Worm (Caenorhabditis elegans) whole organism, L1 larva: ENCODE data around the gene F42C5.4.

ENCODE experiments used
- F16B12.6 ChIP-seq: fragments of 150-350 bp; optimal IDR thresholded peaks from 2 replicates; lab custom pipeline; 2014; ENCODE audit warnings: missing biosample characterization, missing genetic modification characterization
- Y116A8C.19 ChIP-seq: sonication (generic microtip); optimal IDR thresholded peaks from 2 replicates; lab custom pipeline; 2016; ENCODE audit warnings: missing compliant biosample characterization, missing genetic modification characterization, borderline replicate concordance
- aly-2 ChIP-seq: fragments of 150-350 bp; optimal IDR thresholded peaks from 2 replicates; lab custom pipeline; 2014; ENCODE audit warnings: missing biosample characterization, missing genetic modification characterization
- ceh-63 ChIP-seq: fragments of 200-800 bp; sonication (Bioruptor generic); optimal IDR thresholded peaks from 2 replicates; lab custom pipeline; 2018; ENCODE audit warnings: mild to moderate bottlenecking, missing genetic modification characterization, missing compliant biosample characterization
- ceh-82 ChIP-seq, 3 experiments: fragments of 150-350 bp in 1 of 3; sonication (generic microtip) in 2 of 3; optimal IDR thresholded peaks; 2 replicates each; lab custom pipeline; 2014 to 2017; ENCODE audit warnings: missing biosample characterization in 3 of 3, missing genetic modification characterization in 3 of 3
- ceh-88 ChIP-seq: fragments of 200-800 bp; sonication (Bioruptor generic); IDR thresholded peaks from 2 replicates; pipeline ENCODE4 v1.3.6; 2022; ENCODE audit warnings: missing genetic modification characterization, missing compliant biosample characterization
- ceh-90 ChIP-seq: sonication (generic microtip); optimal IDR thresholded peaks from 2 replicates; lab custom pipeline; 2016; ENCODE audit warnings: missing genetic modification characterization, missing compliant biosample characterization
- ces-1 ChIP-seq: fragments of 150-350 bp; optimal IDR thresholded peaks from 2 replicates; lab custom pipeline; 2014; ENCODE audit warnings: missing biosample characterization, missing genetic modification reagents, missing genetic modification characterization
- efl-1 ChIP-seq, 4 experiments: fragments of 150-350 bp; optimal IDR thresholded peaks in 3 of 4; peaks in 1 of 4; 1 replicate in 1 of 4; 2 replicates in 3 of 4; lab custom pipeline; 2014; ENCODE audit warnings: missing biosample characterization in 2 of 4, missing genetic modification characterization in 2 of 4, missing genetic modification reagents in 2 of 4
- egl-13 ChIP-seq: sonication (generic microtip); optimal IDR thresholded peaks from 2 replicates; lab custom pipeline; 2016; ENCODE audit warnings: missing genotype, missing genetic modification reagents, missing genetic modification characterization, missing compliant biosample characterization
- elt-2 ChIP-seq: sonication (generic microtip); optimal IDR thresholded peaks from 2 replicates; lab custom pipeline; 2016; ENCODE audit warnings: missing genetic modification characterization, mild to moderate bottlenecking, inconsistent platforms, missing compliant biosample characterization, missing genetic modification reagents
- fos-1 ChIP-seq: fragments of 150-350 bp; optimal IDR thresholded peaks from 2 replicates; lab custom pipeline; 2014; ENCODE audit warnings: missing biosample characterization, missing genetic modification characterization
- irx-1 ChIP-seq: sonication (generic microtip); optimal IDR thresholded peaks from 2 replicates; lab custom pipeline; 2016; ENCODE audit warnings: missing genetic modification characterization, missing compliant biosample characterization
- jun-1 ChIP-seq: fragments of 150-350 bp; optimal IDR thresholded peaks from 2 replicates; lab custom pipeline; 2014; ENCODE audit warnings: missing biosample characterization, missing genetic modification reagents, missing genetic modification characterization
- lin-13 ChIP-seq: fragments of 150-350 bp; optimal IDR thresholded peaks from 2 replicates; lab custom pipeline; 2014; ENCODE audit warnings: missing biosample characterization, missing genetic modification reagents, missing genetic modification characterization
- lin-14 ChIP-seq: fragments of 200-800 bp; sonication (Bioruptor generic); optimal IDR thresholded peaks from 2 replicates; lab custom pipeline; 2018; ENCODE audit warnings: mild to moderate bottlenecking, missing genetic modification characterization, moderate library complexity, missing compliant biosample characterization
- lin-15B ChIP-seq: fragments of 150-350 bp; sonication (generic microtip); optimal IDR thresholded peaks from 3 replicates; lab custom pipeline; 2014; ENCODE audit warnings: missing biosample characterization, missing genetic modification characterization
- mef-2 ChIP-seq: fragments of 150-350 bp; optimal IDR thresholded peaks from 2 replicates; lab custom pipeline; 2014; ENCODE audit warnings: missing biosample characterization, missing genetic modification characterization
- mep-1 ChIP-seq: fragments of 150-350 bp; optimal IDR thresholded peaks from 2 replicates; lab custom pipeline; 2014; ENCODE audit warnings: missing biosample characterization, missing genetic modification characterization
- nhr-20 ChIP-seq: sonication (generic microtip); optimal IDR thresholded peaks from 2 replicates; lab custom pipeline; 2016; ENCODE audit warnings: mild to moderate bottlenecking, missing genetic modification characterization, missing compliant biosample characterization
- nhr-28 ChIP-seq: fragments of 150-350 bp; optimal IDR thresholded peaks from 2 replicates; lab custom pipeline; 2014; ENCODE audit warnings: missing biosample characterization, missing genetic modification characterization
- nhr-47 ChIP-seq: sonication (generic microtip); optimal IDR thresholded peaks from 2 replicates; lab custom pipeline; 2016; ENCODE audit warnings: mild to moderate bottlenecking, missing genetic modification characterization, moderate library complexity, missing compliant biosample characterization
- nhr-85 ChIP-seq: sonication (generic microtip); peaks from one replicate; lab custom pipeline; 2016; ENCODE audit warnings: missing genetic modification characterization, inconsistent platforms, missing compliant biosample characterization
- nhr-90 ChIP-seq: sonication (generic microtip); optimal IDR thresholded peaks from 2 replicates; lab custom pipeline; 2016; ENCODE audit warnings: mild to moderate bottlenecking, missing genetic modification characterization, missing compliant biosample characterization; ENCODE audit not compliant: poor library complexity
- pax-3 ChIP-seq: fragments of 200-800 bp; sonication (Bioruptor generic); optimal IDR thresholded peaks from 2 replicates; lab custom pipeline; 2018; ENCODE audit warnings: mild to moderate bottlenecking, missing genetic modification characterization, moderate library complexity, missing compliant biosample characterization
- rnt-1 ChIP-seq: sonication (generic microtip); optimal IDR thresholded peaks from 2 replicates; lab custom pipeline; 2016; ENCODE audit warnings: mild to moderate bottlenecking, missing genetic modification characterization, moderate library complexity, missing compliant biosample characterization
- sox-4 ChIP-seq: sonication (generic microtip); optimal IDR thresholded peaks from 2 replicates; lab custom pipeline; 2016; ENCODE audit warnings: missing genetic modification characterization, missing compliant biosample characterization
- swsn-7 ChIP-seq: sonication (generic microtip); optimal IDR thresholded peaks from 2 replicates; lab custom pipeline; 2016; ENCODE audit warnings: missing genetic modification characterization, missing compliant biosample characterization
- tbx-2 ChIP-seq: sonication (generic microtip); optimal IDR thresholded peaks from 2 replicates; lab custom pipeline; 2016; ENCODE audit warnings: missing genetic modification characterization, missing compliant biosample characterization
- tlp-1 ChIP-seq: fragments of 150-350 bp; optimal IDR thresholded peaks from 2 replicates; lab custom pipeline; 2014; ENCODE audit warnings: missing biosample characterization, missing genetic modification characterization
- unc-30 ChIP-seq: sonication (generic microtip); optimal IDR thresholded peaks from 2 replicates; lab custom pipeline; 2017; ENCODE audit warnings: missing biosample characterization, missing genetic modification characterization
- unc-62 ChIP-seq: fragments of 150-350 bp; optimal IDR thresholded peaks from 2 replicates; lab custom pipeline; 2014; ENCODE audit warnings: missing biosample characterization, missing genetic modification reagents, missing genetic modification characterization
- unc-98 ChIP-seq: fragments of 200-800 bp; sonication (Bioruptor generic); IDR thresholded peaks from 2 replicates; pipeline ENCODE4 v1.3.6; 2022; ENCODE audit warnings: missing genetic modification characterization, missing compliant biosample characterization
- zag-1 ChIP-seq: fragments of 150-350 bp; optimal IDR thresholded peaks from 2 replicates; lab custom pipeline; 2014; ENCODE audit warnings: missing biosample characterization, missing genetic modification characterization
- zip-4 ChIP-seq: fragments of 200-800 bp; sonication (Bioruptor generic); optimal IDR thresholded peaks from 2 replicates; lab custom pipeline; 2018; ENCODE audit warnings: mild to moderate bottlenecking, missing genetic modification characterization, moderate library complexity, missing compliant biosample characterization

The F42C5.4 gene

ce11 chrIV:7291957-7292356 is at the start of gene F42C5.4:
TSS of gene F42C5.4 (minus strand) at chrIV:7292127.
- TF ChIP-seq nhr-28 (tag; lab: Kevin White, UChicago) (no peak), zip-4 (no peak), sox-4 (tag; lab: Kevin White, UChicago) (no peak), tlp-1 (no peak), swsn-7 (tag; lab: Kevin White, UChicago) (no peak), ces-1 (no peak), unc-98 (GFP tag; lab: Robert Waterston, UW) (no peak), ceh-90 (tag; lab: Kevin White, UChicago) (no peak), aly-2 (tag; lab: Kevin White, UChicago) (no peak), zag-1 (tag; lab: Kevin White, UChicago) (no peak), elt-2 (tag; lab: Kevin White, UChicago) (no peak), unc-30 (tag; lab: Kevin White, UChicago) (no peak), lin-15B (tag; lab: Kevin White, UChicago) (no peak), ceh-88 (GFP tag; lab: Robert Waterston, UW) (no peak), F16B12.6 (tag; lab: Kevin White, UChicago) (no peak)

ce11 chrIV:7339095-7339494 is 47.2 kb upstream of the F42C5.4 start:
- TF ChIP-seq efl-1 (optimal IDR thresholded peaks at IDR 0.05; lab: Kevin White, UChicago) (no peak), efl-1 (GFP tag; optimal IDR thresholded peaks at IDR 0.05 in 1 of 2; lab: Kevin White, UChicago) (no peak), rnt-1 (tag; lab: Kevin White, UChicago) (no peak), ceh-90 (tag; lab: Kevin White, UChicago) (no peak), mef-2 (tag; lab: Kevin White, UChicago) (no peak), nhr-20 (tag; lab: Kevin White, UChicago) (no peak), unc-98 (GFP tag; lab: Robert Waterston, UW) (no peak), ceh-82 (tag; optimal IDR thresholded peaks at IDR 0.05; lab: Kevin White, UChicago) (no peak), jun-1 (tag; lab: Kevin White, UChicago) (no peak), nhr-47 (tag; lab: Kevin White, UChicago) (no peak), egl-13 (tag; lab: Kevin White, UChicago) (no peak), tbx-2 (no peak), unc-62 (GFP tag; lab: Kevin White, UChicago) (no peak), swsn-7 (tag; lab: Kevin White, UChicago) (no peak), ceh-63 (GFP tag; lab: Kevin White, UChicago) (no peak)

- TF ChIP-seq nhr-47 (tag; lab: Kevin White, UChicago): no peak
- no peak for TF ChIP-seq tbx-2
- TF ChIP-seq ceh-82 (tag; optimal IDR thresholded peaks at IDR 0.05; lab: Kevin White, UChicago): no peak
- no peak for TF ChIP-seq irx-1 (tag; lab: Kevin White, UChicago)
- no peak for TF ChIP-seq ceh-63 (GFP tag; lab: Kevin White, UChicago)
- no peak for TF ChIP-seq nhr-20 (tag; lab: Kevin White, UChicago)
- TF ChIP-seq zag-1 (tag; lab: Kevin White, UChicago): no peak
- TF ChIP-seq ces-1: no peak
- no peak for TF ChIP-seq nhr-85 (tag; lab: Kevin White, UChicago)
- no peak for TF ChIP-seq rnt-1 (tag; lab: Kevin White, UChicago)
- TF ChIP-seq mef-2 (tag; lab: Kevin White, UChicago): no peak
- no peak for TF ChIP-seq fos-1
These were observed 46.1 kb upstream of the F42C5.4 start for ce11 chrIV:7338042-7338441.

- TF ChIP-seq irx-1 (tag; lab: Kevin White, UChicago): no peak
- TF ChIP-seq tbx-2: no peak
- TF ChIP-seq, all 84 proteins: peak for 0
These were observed 40.8 kb upstream of the F42C5.4 start, which contains the start of gene ocr-4 for ce11 chrIV:7332695-7333094. TSS of gene ocr-4 (minus strand) at chrIV:7332795.

- TF ChIP-seq nhr-47 (tag; lab: Kevin White, UChicago) (no peak), mep-1 (tag; lab: Kevin White, UChicago) (no peak), F16B12.6 (tag; lab: Kevin White, UChicago) (no peak), zip-4 (no peak), lin-13 (GFP tag; lab: Kevin White, UChicago) (no peak), nhr-28 (tag; lab: Kevin White, UChicago) (no peak), Y116A8C.19 (tag; lab: Kevin White, UChicago) (no peak), jun-1 (tag; lab: Kevin White, UChicago) (no peak), lin-14 (GFP tag; lab: Kevin White, UChicago) (no peak), irx-1 (tag; lab: Kevin White, UChicago) (no peak), pax-3 (tag; lab: Kevin White, UChicago) (no peak), nhr-85 (tag; lab: Kevin White, UChicago) (no peak), nhr-90 (tag; lab: Kevin White, UChicago) (no peak)
These were observed 37.0 kb upstream of the F42C5.4 start, which contains the start of gene sqst-2 for ce11 chrIV:7328918-7329317. TSS of gene sqst-2 (minus strand) at chrIV:7328975.
